Fruit fly (Drosophila melanogaster) whole organism, embryonic: ENCODE data around the gene dpr4.

Experiments used
- Aef1 ChIP-seq: fragments of 200-800 bp; sonication (Bioruptor generic); IDR thresholded peaks from 3 replicates; pipeline ENCODE4 v1.3.6; 2022; ENCODE audit warnings: missing biosample characterization, missing genetic modification characterization
- Atf6 ChIP-seq: fragments of 200-800 bp; sonication (Bioruptor generic); IDR thresholded peaks from 2 replicates; pipeline ENCODE4 v1.3.6; 2022; ENCODE audit warnings: missing biosample characterization, missing genetic modification characterization
- B-H1 ChIP-seq: fragments of 200-800 bp; sonication (Bioruptor generic); IDR thresholded peaks from 3 replicates; pipeline ENCODE4 v1.3.6; 2022; ENCODE audit warnings: missing biosample characterization, missing genetic modification characterization
- CG10321 ChIP-seq: fragments of 200-800 bp; sonication (Bioruptor generic); IDR thresholded peaks from 2 replicates; pipeline ENCODE4 v1.3.6; 2022; ENCODE audit warnings: missing biosample characterization, missing genetic modification characterization
- CG11504 ChIP-seq: fragments of 200-800 bp; sonication (Bioruptor generic); optimal IDR thresholded peaks from 3 replicates; lab custom pipeline; 2019; ENCODE audit warnings: missing biosample characterization, mild to moderate bottlenecking, missing genetic modification characterization, moderate library complexity
- CG13123 ChIP-seq: fragments of 200-800 bp; sonication (Bioruptor generic); optimal IDR thresholded peaks from 2 replicates; lab custom pipeline; 2016; ENCODE audit warnings: missing biosample characterization, missing genetic modification characterization
- CG13424 ChIP-seq: fragments of 200-800 bp; sonication (Bioruptor generic); optimal IDR thresholded peaks from 2 replicates; lab custom pipeline; 2019; ENCODE audit warnings: missing biosample characterization, mild to moderate bottlenecking, missing genetic modification characterization, moderate library complexity
- CG14667 ChIP-seq: fragments of 200-800 bp; sonication (Bioruptor generic); IDR thresholded peaks from 2 replicates; pipeline ENCODE4 v1.3.6; 2022; ENCODE audit warnings: missing biosample characterization, missing genetic modification characterization
- CG15514 ChIP-seq: fragments of 200-800 bp; sonication (Bioruptor generic); optimal IDR thresholded peaks from 3 replicates; lab custom pipeline; 2017; ENCODE audit warnings: missing biosample characterization, missing genetic modification characterization, mild to moderate bottlenecking, moderate library complexity, missing genetic modification reagents
- CG2116 ChIP-seq: fragments of 200-800 bp; sonication (Bioruptor generic); optimal IDR thresholded peaks from 3 replicates; lab custom pipeline; 2018; ENCODE audit warnings: missing biosample characterization, mild to moderate bottlenecking, missing genetic modification characterization
- CG2129 ChIP-seq: fragments of 200-800 bp; sonication (Bioruptor generic); IDR thresholded peaks from 2 replicates; pipeline ENCODE4 v1.3.6; 2022; ENCODE audit warnings: missing biosample characterization, missing genetic modification characterization; ENCODE audit not compliant: partially characterized antibody
- CG3838 ChIP-seq: fragments of 200-800 bp; sonication (Bioruptor generic); optimal IDR thresholded peaks from 3 replicates; lab custom pipeline; 2016; ENCODE audit warnings: missing biosample characterization, missing genetic modification characterization
- CG8765 ChIP-seq: fragments of 200-800 bp; sonication (Bioruptor generic); IDR thresholded peaks from 2 replicates; pipeline ENCODE4 v1.3.6; 2022; ENCODE audit warnings: missing biosample characterization, missing genetic modification characterization
- CG8924 ChIP-seq: fragments of 200-800 bp; optimal IDR thresholded peaks from 3 replicates; lab custom pipeline; 2019; ENCODE audit warnings: missing biosample characterization, mild to moderate bottlenecking, missing genetic modification characterization, moderate library complexity
- CoRest ChIP-seq: fragments of 200-800 bp; sonication (Bioruptor generic); optimal IDR thresholded peaks from 3 replicates; lab custom pipeline; 2018; ENCODE audit warnings: missing biosample characterization, mild to moderate bottlenecking, missing genetic modification characterization, moderate library complexity
- D19B ChIP-seq: fragments of 200-800 bp; sonication (Bioruptor generic); optimal IDR thresholded peaks from 2 replicates; lab custom pipeline; 2017; ENCODE audit warnings: missing biosample characterization, mild to moderate bottlenecking, missing genetic modification characterization
- Dll ChIP-seq: fragments of 200-800 bp; sonication (Bioruptor generic); IDR thresholded peaks from 4 replicates; pipeline ENCODE4 v1.3.6; 2022; ENCODE audit warnings: missing biosample characterization, missing genetic modification characterization; ENCODE audit not compliant: partially characterized antibody
- Fer1 ChIP-seq: fragments of 200-800 bp; sonication (Bioruptor generic); optimal IDR thresholded peaks from 2 replicates; lab custom pipeline; 2017; ENCODE audit warnings: missing biosample characterization, mild to moderate bottlenecking, missing genetic modification characterization
- HLH4C ChIP-seq: fragments of 200-800 bp; sonication (Bioruptor generic); IDR thresholded peaks from 3 replicates; pipeline ENCODE4 v1.3.6; 2022; ENCODE audit warnings: missing biosample characterization, missing genetic modification characterization; ENCODE audit not compliant: partially characterized antibody
- Hey ChIP-seq: fragments of 200-800 bp; sonication (Bioruptor generic); optimal IDR thresholded peaks from 3 replicates; lab custom pipeline; 2018; ENCODE audit warnings: missing biosample characterization, mild to moderate bottlenecking, missing genetic modification characterization
- Hr3 ChIP-seq: fragments of 200-800 bp; sonication (Bioruptor generic); optimal IDR thresholded peaks from 3 replicates; lab custom pipeline; 2016; ENCODE audit warnings: missing biosample characterization, missing genetic modification characterization
- Hr78 ChIP-seq, 2 experiments: fragments of 200-800 bp in 1 of 2; fragments of >200 bp in 1 of 2; sonication (Bioruptor generic) in 1 of 2; optimal IDR thresholded peaks; 2 replicates each; lab custom pipeline; 2017 to 2019; ENCODE audit warnings: missing biosample characterization in 2 of 2, missing genetic modification characterization in 2 of 2, mild to moderate bottlenecking in 1 of 2, moderate library complexity in 1 of 2
- Neu2 ChIP-seq: fragments of 200-800 bp; sonication (Bioruptor generic); optimal IDR thresholded peaks from 3 replicates; lab custom pipeline; 2016; ENCODE audit warnings: missing biosample characterization, missing genetic modification characterization, borderline replicate concordance
- Nf-YA ChIP-seq: fragments of 200-800 bp; sonication (Bioruptor generic); IDR thresholded peaks from 2 replicates; pipeline ENCODE4 v1.3.6; 2022; ENCODE audit warnings: missing biosample characterization, missing genetic modification characterization
- Nf-YB ChIP-seq: fragments of 200-800 bp; sonication (Bioruptor generic); optimal IDR thresholded peaks from 3 replicates; lab custom pipeline; 2019; ENCODE audit warnings: missing biosample characterization, mild to moderate bottlenecking, missing genetic modification characterization, moderate library complexity
- Nf-YC ChIP-seq: fragments of 200-800 bp; optimal IDR thresholded peaks from 3 replicates; lab custom pipeline; 2019; ENCODE audit warnings: missing biosample characterization, mild to moderate bottlenecking, missing genetic modification characterization, moderate library complexity
- Oaz ChIP-seq: fragments of 200-800 bp; sonication (Bioruptor generic); IDR thresholded peaks from 2 replicates; pipeline ENCODE4 v1.3.6; 2022; ENCODE audit warnings: missing biosample characterization, missing genetic modification characterization
- Ptx1 ChIP-seq: fragments of 200-800 bp; sonication (Bioruptor generic); IDR thresholded peaks from 2 replicates; pipeline ENCODE4 v1.3.6; 2022; ENCODE audit warnings: missing biosample characterization, missing genetic modification characterization
- Stat92E ChIP-seq, 3 experiments: fragments of >200 bp in 2 of 3; fragments of 200-800 bp in 1 of 3; sonication (Bioruptor generic) in 1 of 3; optimal IDR thresholded peaks; 2 replicates each; lab custom pipeline; 2017 to 2019; ENCODE audit warnings: missing biosample characterization in 3 of 3, missing genetic modification characterization in 3 of 3, mild to moderate bottlenecking in 1 of 3, moderate library complexity in 1 of 3
- amos ChIP-seq: fragments of 200-800 bp; sonication (Bioruptor generic); IDR thresholded peaks from 2 replicates; pipeline ENCODE4 v1.3.6; 2022; ENCODE audit warnings: missing biosample characterization, missing genetic modification characterization; ENCODE audit not compliant: partially characterized antibody
- ato ChIP-seq: fragments of 200-800 bp; sonication (Bioruptor generic); IDR thresholded peaks from 2 replicates; pipeline ENCODE4 v1.3.6; 2022; ENCODE audit warnings: missing biosample characterization, missing genetic modification characterization; ENCODE audit not compliant: partially characterized antibody
- bowl ChIP-seq: fragments of 200-800 bp; sonication (Bioruptor generic); IDR thresholded peaks from 2 replicates; pipeline ENCODE4 v1.3.6; 2022; ENCODE audit warnings: missing biosample characterization, missing genetic modification characterization
- br ChIP-seq: fragments of >200 bp; optimal IDR thresholded peaks from 2 replicates; lab custom pipeline; 2017
- bsh ChIP-seq, 2 experiments: fragments of 200-800 bp; sonication (Bioruptor generic); optimal IDR thresholded peaks; 2 replicates each; lab custom pipeline; 2017 to 2018; ENCODE audit warnings: mild to moderate bottlenecking in 2 of 2, missing biosample characterization in 2 of 2, missing genetic modification characterization in 2 of 2, moderate library complexity in 1 of 2
- croc ChIP-seq: fragments of 200-800 bp; sonication (Bioruptor generic); conservative IDR thresholded peaks from 3 replicates; pipeline ENCODE4 v1.3.6; 2022; ENCODE audit warnings: missing biosample characterization, missing genetic modification characterization
- dimm ChIP-seq: fragments of 200-800 bp; sonication (Bioruptor generic); IDR thresholded peaks from 2 replicates; pipeline ENCODE4 v1.3.6; 2022; ENCODE audit warnings: missing biosample characterization, missing genetic modification characterization
- disco-r ChIP-seq: fragments of 200-800 bp; sonication (Bioruptor generic); optimal IDR thresholded peaks from 2 replicates; lab custom pipeline; 2016; ENCODE audit warnings: missing biosample characterization, missing genetic modification characterization
- esg ChIP-seq: fragments of 200-800 bp; sonication (Bioruptor generic); conservative IDR thresholded peaks from 2 replicates; pipeline ENCODE4 v1.3.6; 2022; ENCODE audit warnings: missing biosample characterization, missing genetic modification characterization
- fd102C ChIP-seq: fragments of 200-800 bp; sonication (Bioruptor generic); optimal IDR thresholded peaks from 2 replicates; lab custom pipeline; 2018; ENCODE audit warnings: missing biosample characterization, mild to moderate bottlenecking, missing genetic modification characterization, moderate library complexity
- lilli ChIP-seq: fragments of 200-800 bp; sonication (Bioruptor generic); optimal IDR thresholded peaks from 3 replicates; lab custom pipeline; 2016; ENCODE audit warnings: missing biosample characterization, missing genetic modification characterization
- lmd ChIP-seq: fragments of 200-800 bp; sonication (Bioruptor generic); IDR thresholded peaks from 2 replicates; pipeline ENCODE4 v1.3.6; 2022; ENCODE audit warnings: missing biosample characterization, missing genetic modification characterization
- nmo ChIP-seq: fragments of 200-800 bp; sonication (Bioruptor generic); optimal IDR thresholded peaks from 2 replicates; lab custom pipeline; 2018; ENCODE audit warnings: missing biosample characterization, mild to moderate bottlenecking, missing genetic modification characterization, moderate library complexity
- oc ChIP-seq: fragments of 200-800 bp; sonication (Bioruptor generic); optimal IDR thresholded peaks from 2 replicates; lab custom pipeline; 2018; ENCODE audit warnings: missing biosample characterization, mild to moderate bottlenecking, missing genetic modification characterization, moderate library complexity
- onecut ChIP-seq: fragments of 200-800 bp; sonication (Bioruptor generic); IDR thresholded peaks from 2 replicates; pipeline ENCODE4 v1.3.6; 2022; ENCODE audit warnings: missing biosample characterization, missing genetic modification characterization
- repo ChIP-seq: fragments of 200-800 bp; sonication (Bioruptor generic); optimal IDR thresholded peaks from 2 replicates; lab custom pipeline; 2016; ENCODE audit warnings: missing biosample characterization, missing genetic modification characterization
- sens-2 ChIP-seq: fragments of 200-800 bp; sonication (Bioruptor generic); IDR thresholded peaks from 2 replicates; pipeline ENCODE4 v1.3.6; 2022; ENCODE audit warnings: missing biosample characterization, missing genetic modification characterization
- tll ChIP-seq, 2 experiments: fragments of 200-800 bp in 1 of 2; fragments of >200 bp in 1 of 2; sonication (Bioruptor generic) in 1 of 2; optimal IDR thresholded peaks; 2 replicates each; lab custom pipeline; 2017 to 2019; ENCODE audit warnings: missing biosample characterization in 2 of 2, missing genetic modification characterization in 2 of 2, mild to moderate bottlenecking in 1 of 2, moderate library complexity in 1 of 2
- vfl ChIP-seq: fragments of 200-800 bp; sonication (Bioruptor generic); optimal IDR thresholded peaks from 2 replicates; lab custom pipeline; 2016; ENCODE audit warnings: missing biosample characterization, missing genetic modification characterization

Gene dpr4

DNA sequence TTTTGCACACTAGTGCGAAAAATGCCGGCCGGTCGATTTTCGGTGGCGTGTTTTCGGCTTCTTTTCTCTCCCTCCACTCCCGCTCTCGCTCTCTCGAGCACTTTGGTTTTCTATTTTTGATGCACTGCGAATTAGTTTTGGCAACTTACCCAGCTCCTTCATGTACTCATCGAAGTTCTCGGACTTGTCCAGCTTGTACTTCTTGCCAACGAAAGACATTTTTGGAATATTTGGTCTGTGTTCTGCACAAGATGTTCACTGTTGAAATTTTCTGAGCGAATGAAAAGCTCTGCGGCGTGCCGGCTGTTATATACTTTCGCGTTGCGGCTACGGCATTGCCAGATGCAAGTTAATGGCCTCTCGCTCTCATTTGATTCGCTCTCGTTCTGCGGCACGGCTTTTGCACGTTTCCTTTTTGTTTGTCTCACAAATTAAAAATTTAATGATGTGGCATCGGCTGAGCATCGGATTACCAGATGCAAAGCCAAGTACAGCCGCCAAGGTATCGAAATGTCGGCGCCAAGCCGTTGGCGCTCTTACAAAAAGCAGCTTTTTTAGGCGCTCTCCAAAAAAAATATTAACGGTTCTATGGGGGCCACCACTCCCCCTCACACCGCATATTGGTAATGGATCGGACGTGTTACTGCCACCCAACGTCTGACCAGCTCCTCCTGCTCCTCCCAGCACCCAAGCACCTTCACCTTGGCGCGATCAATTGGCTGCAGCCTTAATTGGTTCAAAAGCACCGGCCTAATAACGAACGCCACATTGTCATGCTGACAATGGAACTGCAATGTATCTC is 24.2 kb upstream of the dpr4 start, which contains the start of the genes fabp and sea (continued):
- TF ChIP-seq bsh (GFP tag; optimal IDR thresholded peaks at IDR 0.05; lab: Kevin White, UChicago) (peak in 1 of 2 experiments; percentile 14), Hr3 (GFP tag; lab: Kevin White, UChicago) (no peak), croc (GFP tag; lab: Robert Waterston, UW) (no peak), vfl (GFP tag; lab: Kevin White, UChicago) (no peak), fd102C (no peak), CG10321 (GFP tag; lab: Robert Waterston, UW) (no peak), br (lab: Kevin White, UChicago) (no peak), Stat92E (GFP tag; optimal IDR thresholded peaks at IDR 0.05; lab: Kevin White, UChicago) (no peak), Hey (tag; lab: Kevin White, UChicago) (no peak), repo (GFP tag; lab: Kevin White, UChicago) (no peak), Oaz (no peak), dimm (GFP tag; lab: Robert Waterston, UW) (no peak), sens-2 (GFP tag; lab: Robert Waterston, UW) (0 out of 2 replicates have a peak, but pooled peaks have one; percentile 10), disco-r (GFP tag; lab: Kevin White, UChicago) (no peak), onecut (peak; percentile 21; the same call in 1 of the 2 replicates), CG8765 (no peak), lilli (peak; percentile 19), HLH4C (0 out of 3 replicates have a peak, but pooled peaks have one; percentile 50), CG14667 (no peak), D19B (GFP tag; lab: Kevin White, UChicago) (no peak), CG15514 (no peak), oc (tag; lab: Kevin White, UChicago) (no peak), B-H1 (GFP tag; lab: Robert Waterston, UW) (no peak; the same call in 2 of the 3 replicates), amos (no peak; the same call in 1 of the 2 replicates), CG13424 (tag; lab: Kevin White, UChicago) (no peak), CG11504 (tag; lab: Kevin White, UChicago) (no peak), lmd (GFP tag; lab: Robert Waterston, UW) (no peak), tll (GFP tag; optimal IDR thresholded peaks at IDR 0.05; lab: Kevin White, UChicago) (no peak), Fer1 (peak; percentile 23), CG3838 (no peak), Nf-YA (GFP tag; lab: Robert Waterston, UW) (no peak), nmo (GFP tag; lab: Kevin White, UChicago) (no peak), CoRest (no peak), Ptx1 (GFP tag; lab: Robert Waterston, UW) (no peak), Nf-YC (tag; lab: Kevin White, UChicago) (peak; percentile 28), Hr78 (GFP tag; optimal IDR thresholded peaks at IDR 0.05; lab: Kevin White, UChicago) (no peak), esg (GFP tag; lab: Robert Waterston, UW) (no peak), Nf-YB (no peak), bowl (no peak), CG2129 (no peak), Neu2 (GFP tag; lab: Kevin White, UChicago) (no peak), CG13123 (no peak), CG8924 (tag; lab: Kevin White, UChicago) (no peak), Atf6 (no peak), Aef1 (GFP tag; lab: Robert Waterston, UW) (no peak), ato (no peak), CG2116 (GFP tag; lab: Kevin White, UChicago) (no peak), Dll (GFP tag; lab: Robert Waterston, UW) (0 out of 4 replicates have a peak, but pooled peaks have one; percentile 30)
